Fruit fly (Drosophila melanogaster): ENCODE results near the gene CG6462.

- TF ChIP-seq CG33017 (tag; optimal IDR thresholded peaks at IDR 0.05) (no peak), ovo (GFP tag; optimal IDR thresholded peaks at IDR 0.05) (no peak), tj (GFP tag; optimal IDR thresholded peaks at IDR 0.05) (no peak), CG7045 (GFP tag; optimal IDR thresholded peaks at IDR 0.05) (no peak), Crg-1 (GFP tag; optimal IDR thresholded peaks at IDR 0.05) (no peak), cic (GFP tag; optimal IDR thresholded peaks at IDR 0.05) (no peak), toe (GFP tag; optimal IDR thresholded peaks at IDR 0.05) (no peak), CG7101 (tag; optimal IDR thresholded peaks at IDR 0.05) (no peak)
These were observed 26.0 kb upstream of the CG6462 start, which contains the start of gene alphaKap4 for dm6 chr3L:6010921-6011320.

Data from whole organism, adult.